Fruit fly (Drosophila melanogaster) whole organism, adult: Measurements from ENCODE around the gene CG42323.

Experiments
- CG11617 ChIP-seq: fragments of 200-800 bp; sonication (Bioruptor generic); optimal IDR thresholded peaks from 2 replicates; lab custom pipeline; 2017; ENCODE audit warnings: mild to moderate bottlenecking, missing biosample characterization, missing genetic modification reagents, missing genetic modification characterization
- CG12768 ChIP-seq: fragments of 200-800 bp; sonication (Bioruptor generic); optimal IDR thresholded peaks from 2 replicates; lab custom pipeline; 2017; ENCODE audit warnings: missing biosample characterization, missing genetic modification characterization, mild to moderate bottlenecking, moderate library complexity, missing genetic modification reagents
- CG1620 ChIP-seq: fragments of 200-800 bp; sonication (Bioruptor generic); optimal IDR thresholded peaks from 2 replicates; lab custom pipeline; 2016; ENCODE audit warnings: missing biosample characterization, missing genetic modification characterization
- CG33017 ChIP-seq: fragments of 200-800 bp; sonication (Bioruptor generic); optimal IDR thresholded peaks from 2 replicates; lab custom pipeline; 2018; ENCODE audit warnings: missing biosample characterization, mild to moderate bottlenecking, missing genetic modification characterization, moderate library complexity
- CG7101 ChIP-seq: fragments of 200-800 bp; sonication (Bioruptor generic); optimal IDR thresholded peaks from 2 replicates; lab custom pipeline; 2018; ENCODE audit warnings: missing biosample characterization, mild to moderate bottlenecking, missing genetic modification characterization, moderate library complexity
- Clk ChIP-seq: fragments of 200-800 bp; sonication (Bioruptor generic); optimal IDR thresholded peaks from 2 replicates; lab custom pipeline; 2017; ENCODE audit warnings: missing biosample characterization, missing genetic modification characterization
- Crg-1 ChIP-seq: fragments of 200-800 bp; sonication (Bioruptor generic); optimal IDR thresholded peaks from 2 replicates; lab custom pipeline; 2016; ENCODE audit warnings: missing biosample characterization, missing genetic modification characterization
- Mnt ChIP-seq: fragments of 200-800 bp; sonication (Bioruptor generic); optimal IDR thresholded peaks from 2 replicates; lab custom pipeline; 2016; ENCODE audit warnings: missing biosample characterization, mild to moderate bottlenecking, missing genetic modification characterization
- bab1 ChIP-seq: fragments of 200-800 bp; sonication (Bioruptor generic); optimal IDR thresholded peaks from 3 replicates; lab custom pipeline; 2019; ENCODE audit warnings: missing biosample characterization, mild to moderate bottlenecking, missing genetic modification characterization, moderate library complexity
- kay ChIP-seq: fragments of 200-800 bp; sonication (Bioruptor generic); peaks from one replicate; lab custom pipeline; 2016; ENCODE audit warnings: missing biosample characterization, missing genetic modification characterization, borderline replicate concordance
- tj ChIP-seq: fragments of 200-800 bp; sonication (Bioruptor generic); optimal IDR thresholded peaks from 3 replicates; lab custom pipeline; 2017; ENCODE audit warnings: missing biosample characterization, mild to moderate bottlenecking, missing genetic modification characterization, moderate library complexity
- toe ChIP-seq: fragments of 200-800 bp; sonication (Bioruptor generic); optimal IDR thresholded peaks from 2 replicates; lab custom pipeline; 2016; ENCODE audit warnings: missing biosample characterization, missing genetic modification characterization

DNA sequence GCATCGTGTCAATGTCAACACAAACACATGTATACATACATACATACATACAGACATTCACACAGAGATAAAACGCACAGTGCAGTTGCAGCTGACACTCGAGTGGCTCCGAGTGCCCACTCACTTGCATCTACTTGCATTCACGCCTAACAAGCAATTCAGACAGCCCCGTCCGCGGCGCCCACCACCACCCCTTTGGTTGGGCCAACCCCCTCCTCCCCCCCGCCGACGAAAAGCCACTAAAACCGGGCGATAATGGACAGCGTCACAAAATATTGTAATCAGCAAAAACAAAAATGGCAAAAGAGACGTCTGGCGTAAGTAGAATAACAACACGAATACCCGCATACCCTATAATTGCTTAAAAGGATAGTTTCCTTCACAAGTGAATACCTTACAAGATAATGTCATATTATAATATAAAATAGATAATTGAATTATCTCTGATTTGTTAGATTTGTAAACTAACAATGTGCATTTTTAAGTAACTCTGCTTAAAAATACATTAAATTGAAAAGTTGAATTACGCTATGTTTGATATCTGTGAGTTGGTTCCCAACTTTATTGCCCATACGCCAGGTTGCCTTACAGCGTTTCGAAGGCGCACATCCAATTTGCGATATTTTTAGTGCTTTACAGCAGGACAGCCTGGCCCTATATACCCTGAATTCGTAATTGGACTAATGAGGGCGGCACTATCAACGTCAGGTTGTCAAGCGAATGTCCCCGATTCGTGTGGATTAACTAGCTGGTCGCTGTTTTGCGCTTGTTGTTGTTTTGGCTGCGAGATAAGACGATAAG lies 15.4 kb upstream of the CG42323 start:
- no peak for TF ChIP-seq Crg-1 (GFP tag; lab: Kevin White, UChicago)
- TF ChIP-seq CG7101 = no peak
- peak; percentile 15 for TF ChIP-seq bab1 (GFP tag; lab: Kevin White, UChicago)
- no peak for TF ChIP-seq CG1620
- TF ChIP-seq kay = peak; percentile 53
- no peak for TF ChIP-seq CG33017
- no peak for TF ChIP-seq toe
- peak; percentile 7 for TF ChIP-seq Mnt (GFP tag; lab: Kevin White, UChicago)
- peak; percentile 19 for TF ChIP-seq CG12768 (GFP tag; lab: Kevin White, UChicago)
- TF ChIP-seq Clk (GFP tag; lab: Kevin White, UChicago) = no peak
- TF ChIP-seq CG11617 = peak; percentile 54
- TF ChIP-seq tj (GFP tag; lab: Kevin White, UChicago) = peak; percentile 99
